Fruit fly (Drosophila melanogaster): ENCODE data around the gene SMC6.

- TF ChIP-seq CG16779 (tag; optimal IDR thresholded peaks at IDR 0.05) (no peak), topi (GFP tag; optimal IDR thresholded peaks at IDR 0.05) (no peak), dac (GFP tag; optimal IDR thresholded peaks at IDR 0.05) (no peak), OdsH (GFP tag; optimal IDR thresholded peaks at IDR 0.05) (no peak), CG32006 (GFP tag; optimal IDR thresholded peaks at IDR 0.05) (no peak), CG11762 (GFP tag; optimal IDR thresholded peaks at IDR 0.05; ENCODE audit: insufficient read depth) (no peak), eg (GFP tag; IDR thresholded peaks at IDR 0.05) (no peak), Met (GFP tag; optimal IDR thresholded peaks at IDR 0.05) (no peak), Hr4 (GFP tag; optimal IDR thresholded peaks at IDR 0.05) (no peak), CG6808 (GFP tag; optimal IDR thresholded peaks at IDR 0.05) (no peak)
These were observed 53.5 kb downstream of the SMC6 start for dm6 chr3R:24139646-24140130.
